Fruit fly (Drosophila melanogaster): ENCODE measurements around the gene CG8004.

Gene CG8004

DNA sequence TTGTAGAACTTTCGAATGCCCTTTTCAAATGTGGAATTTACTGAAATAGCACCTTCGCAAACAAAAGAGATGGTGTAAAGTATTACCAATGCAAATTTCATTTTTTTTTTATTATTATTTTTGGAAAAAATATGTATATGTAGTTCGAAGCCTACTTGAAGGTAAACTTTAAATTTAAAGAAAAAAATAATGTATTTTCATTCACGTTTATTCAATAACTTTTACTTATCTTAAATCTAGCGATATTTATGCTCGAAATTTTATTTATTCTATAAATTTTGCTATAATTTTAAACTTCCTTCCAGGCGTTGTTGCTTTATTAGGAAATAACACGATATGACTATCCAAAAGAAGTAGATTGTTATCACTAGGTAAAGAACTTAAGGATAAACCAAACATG, 24.4 kb upstream of the CG8004 start, which contains the start of gene CG33710:
Gene CG33710, minus strand, starts transcription at position 101 of the 400 bp plus-strand sequence.
- no peak for TF ChIP-seq fru (GFP tag; optimal IDR thresholded peaks at IDR 0.05)
- TF ChIP-seq sv (GFP tag; optimal IDR thresholded peaks at IDR 0.05): no peak
- no peak for TF ChIP-seq br (GFP tag; optimal IDR thresholded peaks at IDR 0.05)
- TF ChIP-seq lola (GFP tag; optimal IDR thresholded peaks at IDR 0.05): no peak
- no peak for TF ChIP-seq Rel (GFP tag; optimal IDR thresholded peaks at IDR 0.05)
- TF ChIP-seq Rel (tag; optimal IDR thresholded peaks at IDR 0.05): no peak
- TF ChIP-seq Abd-B (GFP tag; optimal IDR thresholded peaks at IDR 0.05): no peak

dm6 chr3L:19951868-19952267, 23.6 kb upstream of the CG8004 start, which contains the start of gene CG34258:
TSS of gene CG34258 (minus strand) at chr3L:19951968.
- TF ChIP-seq h (GFP tag; optimal IDR thresholded peaks at IDR 0.05) (no peak), Hr83 (GFP tag; optimal IDR thresholded peaks at IDR 0.05; ENCODE audit: poor library complexity, severe bottlenecking) (no peak), usp (GFP tag; optimal IDR thresholded peaks at IDR 0.05) (no peak), Hnf4 (GFP tag; optimal IDR thresholded peaks at IDR 0.05) (no peak), tai (GFP tag; optimal IDR thresholded peaks at IDR 0.05) (no peak), Sp1 (GFP tag; optimal IDR thresholded peaks at IDR 0.05) (no peak), Dif (GFP tag; optimal IDR thresholded peaks at IDR 0.05; ENCODE audit: partially characterized antibody) (no peak), foxo (GFP tag; optimal IDR thresholded peaks at IDR 0.05) (no peak), Jra (GFP tag; optimal IDR thresholded peaks at IDR 0.05) (no peak), Hr78 (GFP tag; optimal IDR thresholded peaks at IDR 0.05) (no peak), GATAd (GFP tag; optimal IDR thresholded peaks at IDR 0.05) (no peak), ey (GFP tag; optimal IDR thresholded peaks at IDR 0.05) (no peak), dsf (GFP tag; optimal IDR thresholded peaks at IDR 0.05; ENCODE audit: borderline replicate concordance) (no peak), Dfd (GFP tag; optimal IDR thresholded peaks at IDR 0.05) (no peak), woc (GFP tag; optimal IDR thresholded peaks at IDR 0.05) (no peak), jim (GFP tag; optimal IDR thresholded peaks at IDR 0.05) (no peak), OdsH (GFP tag; optimal IDR thresholded peaks at IDR 0.05) (no peak), Rel (GFP tag; optimal IDR thresholded peaks at IDR 0.05) (no peak), Rel (tag; optimal IDR thresholded peaks at IDR 0.05) (no peak), sage (GFP tag; optimal IDR thresholded peaks at IDR 0.05) (no peak), dmrt93B (GFP tag; optimal IDR thresholded peaks at IDR 0.05) (no peak)

- no peak for TF ChIP-seq br (GFP tag; optimal IDR thresholded peaks at IDR 0.05)
- TF ChIP-seq Vsx2 (GFP tag; optimal IDR thresholded peaks at IDR 0.05; ENCODE audit: partially characterized antibody): no peak
- TF ChIP-seq Dif (GFP tag; optimal IDR thresholded peaks at IDR 0.05; ENCODE audit: partially characterized antibody): no peak
- no peak for TF ChIP-seq sv (GFP tag; optimal IDR thresholded peaks at IDR 0.05)
- no peak for TF ChIP-seq tai (GFP tag; optimal IDR thresholded peaks at IDR 0.05)
- TF ChIP-seq usp (GFP tag; optimal IDR thresholded peaks at IDR 0.05): no peak
- TF ChIP-seq Mio (GFP tag; optimal IDR thresholded peaks at IDR 0.05): no peak
Observed at dm6 chr3L:19951035-19951434, 22.7 kb upstream of the CG8004 start, which contains the start of gene CG32219. TSS of gene CG32219 (minus strand) at chr3L:19951135.

DNA sequence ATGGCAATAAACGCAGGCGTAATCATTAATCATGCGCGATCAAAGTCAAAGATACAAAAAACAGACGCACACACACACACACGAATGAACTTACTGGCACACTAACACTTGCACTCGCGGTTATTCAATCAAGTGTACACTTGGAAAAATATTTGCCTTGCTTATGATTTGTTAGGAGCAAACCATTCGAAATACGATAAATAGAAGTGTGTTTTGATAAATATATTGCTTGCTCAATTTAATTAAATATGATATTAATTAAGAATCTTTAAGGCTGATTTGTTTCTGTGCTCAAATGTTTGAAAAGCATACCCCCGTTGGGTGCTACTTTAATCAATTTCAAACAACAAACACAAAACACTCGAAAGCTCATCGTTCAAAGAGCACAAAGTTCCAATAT, 17.2 kb upstream of the CG8004 start:
- TF ChIP-seq usp (GFP tag; optimal IDR thresholded peaks at IDR 0.05): no peak
- TF ChIP-seq N (GFP tag; optimal IDR thresholded peaks at IDR 0.05): no peak
- TF ChIP-seq h (GFP tag; optimal IDR thresholded peaks at IDR 0.05): no peak
- TF ChIP-seq rgr (GFP tag; optimal IDR thresholded peaks at IDR 0.05): peak; percentile 3

dm6 chr3L:19941162-19941561, 12.9 kb upstream of the CG8004 start:
- TF ChIP-seq lola (GFP tag; optimal IDR thresholded peaks at IDR 0.05) (no peak), pan (optimal IDR thresholded peaks at IDR 0.05) (no peak), h (GFP tag; optimal IDR thresholded peaks at IDR 0.05) (no peak), foxo (GFP tag; optimal IDR thresholded peaks at IDR 0.05) (no peak), Rel (GFP tag; optimal IDR thresholded peaks at IDR 0.05) (no peak), Rel (tag; optimal IDR thresholded peaks at IDR 0.05) (no peak), dsf (GFP tag; optimal IDR thresholded peaks at IDR 0.05; ENCODE audit: borderline replicate concordance) (no peak), GATAd (GFP tag; optimal IDR thresholded peaks at IDR 0.05) (no peak), Dif (GFP tag; optimal IDR thresholded peaks at IDR 0.05; ENCODE audit: partially characterized antibody) (no peak), Myc (optimal IDR thresholded peaks at IDR 0.05) (no peak), brk (GFP tag; optimal IDR thresholded peaks at IDR 0.05) (no peak), sv (GFP tag; optimal IDR thresholded peaks at IDR 0.05) (no peak), Hr83 (GFP tag; optimal IDR thresholded peaks at IDR 0.05; ENCODE audit: poor library complexity, severe bottlenecking) (no peak), Sp1 (GFP tag; optimal IDR thresholded peaks at IDR 0.05) (no peak), Dfd (GFP tag; optimal IDR thresholded peaks at IDR 0.05) (no peak), dmrt93B (GFP tag; optimal IDR thresholded peaks at IDR 0.05) (no peak)
